Worm (Caenorhabditis elegans) whole organism, L4 larva: ENCODE results near the gene irld-9.

Experiments
- F10B5.3 ChIP-seq: sonication (generic microtip); optimal IDR thresholded peaks from 2 replicates; lab custom pipeline; 2016; ENCODE audit warnings: mild to moderate bottlenecking, missing genetic modification characterization, missing compliant biosample characterization
- ZK546.5 ChIP-seq, 2 experiments: sonication (generic microtip); optimal IDR thresholded peaks; 2 replicates each; lab custom pipeline; 2017; ENCODE audit warnings: missing biosample characterization in 2 of 2, missing genetic modification characterization in 2 of 2
- egl-27 ChIP-seq: sonication (generic microtip); optimal IDR thresholded peaks from 3 replicates; lab custom pipeline; 2017; ENCODE audit warnings: missing biosample characterization, missing genetic modification reagents, missing genetic modification characterization
- nhr-237 ChIP-seq: sonication (generic microtip); optimal IDR thresholded peaks from 2 replicates; lab custom pipeline; 2017; ENCODE audit warnings: missing biosample characterization, missing genetic modification characterization
- nhr-48 ChIP-seq: sonication (generic microtip); optimal IDR thresholded peaks from 2 replicates; lab custom pipeline; 2016; ENCODE audit warnings: mild to moderate bottlenecking, missing genetic modification characterization, missing compliant biosample characterization
- nhr-77 ChIP-seq: fragments of 150-350 bp; optimal IDR thresholded peaks from 2 replicates; lab custom pipeline; 2014; ENCODE audit warnings: missing biosample characterization, missing genetic modification characterization

DNA sequence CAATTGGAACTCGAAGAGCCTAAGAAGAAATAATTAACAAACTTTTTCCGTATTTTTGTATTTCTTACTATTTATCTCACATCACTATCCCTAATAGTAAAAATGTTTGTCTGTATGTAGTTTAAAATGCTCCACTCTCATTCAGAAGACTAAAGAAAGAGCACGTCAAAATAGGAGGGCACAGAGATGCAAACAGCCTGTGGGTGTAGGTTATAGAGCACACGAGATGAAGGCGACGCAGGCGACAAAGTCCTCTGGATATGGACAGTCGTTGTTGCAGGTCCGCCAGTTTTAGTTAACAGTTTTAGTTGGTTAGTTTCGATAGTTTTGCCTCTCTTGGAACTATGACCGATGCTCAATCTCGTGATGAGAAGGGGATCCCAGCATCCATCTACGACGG is 6.8 kb downstream of the irld-9 start, which contains the start of gene ceh-82:
- no peak for TF ChIP-seq nhr-77
- no peak for TF ChIP-seq nhr-237
- no peak for TF ChIP-seq ZK546.5 (tag; optimal IDR thresholded peaks at IDR 0.05; lab: Kevin White, UChicago)
- TF ChIP-seq nhr-48 (tag; lab: Kevin White, UChicago): no peak
- TF ChIP-seq egl-27 (tag; lab: Kevin White, UChicago): no peak
- no peak for TF ChIP-seq F10B5.3 (tag; lab: Kevin White, UChicago)
